Worm (Caenorhabditis elegans) whole organism, young adult: ENCODE data around the gene gcy-19.

Experiments used
- B0261.1 ChIP-seq: sonication (generic microtip); optimal IDR thresholded peaks from 2 replicates; lab custom pipeline; 2016; ENCODE audit warnings: mild to moderate bottlenecking, missing genetic modification characterization, moderate library complexity, missing compliant biosample characterization
- D2030.7 ChIP-seq: fragments of 200-800 bp; sonication (Bioruptor generic); IDR thresholded peaks from 2 replicates; pipeline ENCODE4 v1.3.6; 2022; ENCODE audit warnings: missing genetic modification reagents, missing genetic modification characterization, missing compliant biosample characterization
- F22D6.2 ChIP-seq: sonication (generic microtip); optimal IDR thresholded peaks from 2 replicates; lab custom pipeline; 2016; ENCODE audit warnings: mild to moderate bottlenecking, missing genetic modification characterization, missing compliant biosample characterization
- K11D2.4 ChIP-seq: fragments of 200-800 bp; sonication (Bioruptor generic); IDR thresholded peaks from 2 replicates; pipeline ENCODE4 v1.3.6; 2022; ENCODE audit warnings: missing genetic modification reagents, missing genetic modification characterization, missing compliant biosample characterization
- T26A5.8 ChIP-seq: sonication (generic microtip); optimal IDR thresholded peaks from 2 replicates; lab custom pipeline; 2016; ENCODE audit warnings: missing genetic modification characterization, missing compliant biosample characterization
- Y53G8AR.9 ChIP-seq: fragments of 200-800 bp; sonication (Bioruptor generic); conservative IDR thresholded peaks from 2 replicates; pipeline ENCODE4 v1.3.6; 2022; ENCODE audit warnings: missing genetic modification reagents, missing genetic modification characterization, missing compliant biosample characterization
- aptf-2 ChIP-seq: fragments of 200-800 bp; sonication (Bioruptor generic); conservative IDR thresholded peaks from 2 replicates; pipeline ENCODE4 v1.3.6; 2022; ENCODE audit warnings: missing genetic modification reagents, missing genetic modification characterization, missing compliant biosample characterization
- aptf-3 ChIP-seq: fragments of 200-800 bp; sonication (Bioruptor generic); IDR thresholded peaks from 2 replicates; pipeline ENCODE4 v1.3.6; 2022; ENCODE audit warnings: missing genetic modification characterization, missing compliant biosample characterization
- attf-6 ChIP-seq: fragments of 200-800 bp; sonication (Bioruptor generic); IDR thresholded peaks from 2 replicates; pipeline ENCODE4 v1.3.6; 2022; ENCODE audit warnings: missing genetic modification reagents, missing genetic modification characterization, missing compliant biosample characterization
- ccch-3 ChIP-seq: fragments of 200-800 bp; sonication (Bioruptor generic); optimal IDR thresholded peaks from 2 replicates; lab custom pipeline; 2018; ENCODE audit warnings: mild to moderate bottlenecking, missing genetic modification characterization, missing compliant biosample characterization
- cebp-2 ChIP-seq: fragments of 200-800 bp; sonication (Bioruptor generic); IDR thresholded peaks from 2 replicates; pipeline ENCODE4 v1.3.6; 2022; ENCODE audit warnings: missing genetic modification characterization, missing compliant biosample characterization
- ceh-79 ChIP-seq: sonication (generic microtip); optimal IDR thresholded peaks from 2 replicates; lab custom pipeline; 2017; ENCODE audit warnings: mild to moderate bottlenecking, missing genetic modification characterization, missing compliant biosample characterization
- chd-7 ChIP-seq: sonication (generic microtip); optimal IDR thresholded peaks from 2 replicates; lab custom pipeline; 2016; ENCODE audit warnings: mild to moderate bottlenecking, missing genetic modification characterization, moderate library complexity, missing compliant biosample characterization
- efl-1 ChIP-seq: fragments of 150-350 bp; optimal IDR thresholded peaks from 2 replicates; lab custom pipeline; 2014; ENCODE audit warnings: missing biosample characterization, missing genetic modification reagents, missing genetic modification characterization
- egl-18 ChIP-seq: fragments of 200-800 bp; sonication (Bioruptor generic); IDR thresholded peaks from 2 replicates; pipeline ENCODE4 v1.3.6; 2022; ENCODE audit warnings: missing genetic modification reagents, missing genetic modification characterization, missing compliant biosample characterization
- egl-44 ChIP-seq: fragments of 200-800 bp; sonication (Bioruptor generic); IDR thresholded peaks from 2 replicates; pipeline ENCODE4 v1.3.6; 2022; ENCODE audit warnings: missing genetic modification reagents, missing genetic modification characterization, missing compliant biosample characterization
- ekl-4 ChIP-seq: fragments of 200-800 bp; sonication (Bioruptor generic); IDR thresholded peaks from 2 replicates; pipeline ENCODE4 v1.3.6; 2022; ENCODE audit warnings: missing genetic modification reagents, missing genetic modification characterization, missing compliant biosample characterization
- fkh-3 ChIP-seq: sonication (generic microtip); optimal IDR thresholded peaks from 2 replicates; lab custom pipeline; 2016; ENCODE audit warnings: mild to moderate bottlenecking, missing genetic modification characterization, missing compliant biosample characterization
- gei-17 ChIP-seq: fragments of 200-800 bp; sonication (Bioruptor generic); optimal IDR thresholded peaks from 2 replicates; lab custom pipeline; 2018; ENCODE audit warnings: mild to moderate bottlenecking, missing genetic modification characterization, missing compliant biosample characterization
- hlh-12 ChIP-seq: sonication (generic microtip); optimal IDR thresholded peaks from 2 replicates; lab custom pipeline; 2016; ENCODE audit warnings: missing genetic modification characterization, missing compliant biosample characterization
- hlh-26 ChIP-seq: fragments of 200-800 bp; sonication (Bioruptor generic); conservative IDR thresholded peaks from 2 replicates; pipeline ENCODE4 v1.3.6; 2022; ENCODE audit warnings: missing genetic modification reagents, missing genetic modification characterization, missing compliant biosample characterization
- lag-1 ChIP-seq: fragments of 200-800 bp; sonication (Bioruptor generic); IDR thresholded peaks from 2 replicates; pipeline ENCODE4 v1.3.6; 2022; ENCODE audit warnings: missing genetic modification reagents, missing genetic modification characterization, missing compliant biosample characterization
- let-526 ChIP-seq: fragments of 200-800 bp; sonication (Bioruptor generic); IDR thresholded peaks from 2 replicates; pipeline ENCODE4 v1.3.6; 2022; ENCODE audit warnings: missing genetic modification reagents, missing genetic modification characterization, missing compliant biosample characterization
- let-607 ChIP-seq, 2 experiments: fragments of 200-800 bp in 1 of 2; sonication (Bioruptor generic) in 1 of 2; sonication (generic microtip) in 1 of 2; optimal IDR thresholded peaks; 2 replicates each; lab custom pipeline; 2016 to 2018; ENCODE audit warnings: mild to moderate bottlenecking in 2 of 2, missing compliant biosample characterization in 2 of 2, missing genetic modification characterization in 2 of 2, moderate library complexity in 2 of 2, missing genotype in 1 of 2
- lin-35 ChIP-seq, 3 experiments: fragments of 150-350 bp in 2 of 3; sonication (generic microtip) in 1 of 3; optimal IDR thresholded peaks; 2 replicates each; lab custom pipeline; 2014 to 2018; ENCODE audit warnings: missing biosample characterization in 3 of 3, missing genetic modification characterization in 3 of 3, missing genetic modification reagents in 3 of 3
- madf-6 ChIP-seq: fragments of 200-800 bp; sonication (Bioruptor generic); IDR thresholded peaks from 2 replicates; pipeline ENCODE4 v1.3.6; 2022; ENCODE audit warnings: missing genetic modification reagents, missing genetic modification characterization, missing compliant biosample characterization
- mel-28 ChIP-seq: sonication (generic microtip); optimal IDR thresholded peaks from 2 replicates; lab custom pipeline; 2016; ENCODE audit warnings: borderline replicate concordance, mild to moderate bottlenecking, missing genetic modification characterization, missing compliant biosample characterization
- mxl-1 ChIP-seq: sonication (generic microtip); optimal IDR thresholded peaks from 2 replicates; lab custom pipeline; 2016; ENCODE audit warnings: missing genetic modification characterization, missing compliant biosample characterization
- nfyb-1 ChIP-seq: fragments of 200-800 bp; sonication (Bioruptor generic); IDR thresholded peaks from 2 replicates; pipeline ENCODE4 v1.3.6; 2022; ENCODE audit warnings: missing genetic modification reagents, missing genetic modification characterization, missing compliant biosample characterization
- nhr-120 ChIP-seq: fragments of 200-800 bp; sonication (Bioruptor generic); IDR thresholded peaks from 2 replicates; pipeline ENCODE4 v1.3.6; 2022; ENCODE audit warnings: missing genetic modification characterization, missing compliant biosample characterization
- nhr-179 ChIP-seq: sonication (generic microtip); optimal IDR thresholded peaks from 2 replicates; lab custom pipeline; 2016; ENCODE audit warnings: mild to moderate bottlenecking, missing genetic modification characterization, missing compliant biosample characterization
- nhr-27 ChIP-seq: fragments of 200-800 bp; sonication (Bioruptor generic); optimal IDR thresholded peaks from 2 replicates; lab custom pipeline; 2018; ENCODE audit warnings: mild to moderate bottlenecking, missing genetic modification characterization, moderate library complexity, missing compliant biosample characterization
- nhr-80 ChIP-seq: sonication (generic microtip); optimal IDR thresholded peaks from 2 replicates; lab custom pipeline; 2016; ENCODE audit warnings: missing genetic modification characterization, missing compliant biosample characterization
- nhr-90 ChIP-seq: sonication (generic microtip); optimal IDR thresholded peaks from 2 replicates; lab custom pipeline; 2016; ENCODE audit warnings: missing genotype, mild to moderate bottlenecking, missing genetic modification characterization, missing compliant biosample characterization
- rec-8 ChIP-seq, 2 experiments: sonication (generic microtip); optimal IDR thresholded peaks; 2 replicates each; lab custom pipeline; 2016; ENCODE audit warnings: mild to moderate bottlenecking in 2 of 2, missing genetic modification characterization in 2 of 2, missing genetic modification reagents in 2 of 2, missing genotype in 2 of 2, missing biosample characterization in 1 of 2, missing compliant biosample characterization in 1 of 2, moderate library complexity in 1 of 2
- sdz-38 ChIP-seq: sonication (generic microtip); optimal IDR thresholded peaks from 2 replicates; lab custom pipeline; 2016; ENCODE audit warnings: missing genotype, missing genetic modification characterization, missing compliant biosample characterization
- snpc-1.1 ChIP-seq: sonication (generic microtip); optimal IDR thresholded peaks from 2 replicates; lab custom pipeline; 2017; ENCODE audit warnings: missing genetic modification characterization, mild to moderate bottlenecking, missing compliant biosample characterization, antibody characterized with exemption, moderate library complexity, missing genotype, missing genetic modification reagents; ENCODE audit not compliant: insufficient read depth
- somi-1 ChIP-seq: fragments of 200-800 bp; sonication (Bioruptor generic); optimal IDR thresholded peaks from 2 replicates; lab custom pipeline; 2018; ENCODE audit warnings: mild to moderate bottlenecking, missing genetic modification characterization, missing compliant biosample characterization
- tlf-1 ChIP-seq: fragments of 200-800 bp; sonication (Bioruptor generic); optimal IDR thresholded peaks from 2 replicates; lab custom pipeline; 2018; ENCODE audit warnings: mild to moderate bottlenecking, missing genetic modification characterization, missing compliant biosample characterization
- zfh-2 ChIP-seq: fragments of 200-800 bp; sonication (Bioruptor generic); conservative IDR thresholded peaks from 2 replicates; pipeline ENCODE4 v1.3.6; 2022; ENCODE audit warnings: missing genetic modification reagents, missing genetic modification characterization, missing compliant biosample characterization
- zim-3 ChIP-seq: sonication (generic microtip); optimal IDR thresholded peaks from 2 replicates; lab custom pipeline; 2017; ENCODE audit warnings: mild to moderate bottlenecking, missing genetic modification characterization, moderate library complexity, missing compliant biosample characterization
- ztf-18 ChIP-seq: sonication (generic microtip); optimal IDR thresholded peaks from 2 replicates; lab custom pipeline; 2016; ENCODE audit warnings: missing genotype, mild to moderate bottlenecking, missing genetic modification characterization, missing compliant biosample characterization

Gene gcy-19

DNA sequence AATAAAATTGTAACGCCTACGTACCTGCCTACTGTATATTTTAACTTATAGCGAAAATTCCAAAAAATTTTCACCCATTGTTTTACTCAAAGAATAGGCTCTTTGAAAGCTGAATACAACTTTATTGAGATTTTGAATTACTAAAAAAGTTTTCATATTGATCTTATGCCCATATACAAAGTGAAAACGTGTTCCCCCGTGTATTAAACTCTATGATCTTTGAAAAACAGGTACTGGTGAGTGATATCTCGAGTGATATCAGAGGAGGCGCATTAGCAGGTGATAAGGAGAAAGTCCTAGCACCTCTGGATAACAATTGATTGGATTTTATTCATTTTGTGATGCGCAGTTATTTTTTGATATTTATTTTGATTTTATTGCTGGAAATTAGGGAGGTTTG is 18.9 kb downstream of the gcy-19 start, which contains the start of gene C17F4.3:
Gene C17F4.3, plus strand, starts transcription at position 301 of the 400 bp plus-strand sequence.
- TF ChIP-seq ccch-3 (GFP tag; lab: Kevin White, UChicago) (no peak), hlh-12 (tag; lab: Kevin White, UChicago) (no peak), zim-3 (no peak), fkh-3 (tag; lab: Kevin White, UChicago) (no peak)
- TF ChIP-seq, all 124 proteins: peak for 0

DNA sequence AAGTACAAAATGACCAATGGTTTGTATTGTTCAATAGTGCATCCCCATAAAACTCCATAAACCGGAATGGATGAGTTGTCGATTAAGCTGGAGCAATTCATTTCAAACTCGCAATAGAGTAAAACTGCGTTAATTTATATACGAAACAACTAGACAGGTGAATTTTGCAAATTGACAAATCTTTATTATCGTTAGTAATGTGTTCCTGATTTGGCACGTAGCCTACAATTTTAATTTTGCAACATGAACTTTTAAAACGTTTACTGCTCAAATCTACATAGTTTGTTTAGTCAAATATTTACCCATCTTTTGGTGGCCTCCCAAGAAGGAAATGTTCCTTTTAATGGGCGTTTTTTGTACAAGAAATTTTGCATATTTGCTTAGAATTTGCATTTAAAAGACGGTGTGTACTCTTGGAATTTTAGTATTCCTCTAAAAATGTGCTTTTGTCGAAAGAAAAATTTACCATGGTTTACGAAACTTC is 22.1 kb downstream of the gcy-19 start, which contains the start of the genes srz-67 and C17F4.11:
Gene srz-67, minus strand, starts transcription at position 101 of the 484 bp plus-strand sequence.
Gene C17F4.11, plus strand, starts transcription at position 434 of the 484 bp plus-strand sequence.
- TF ChIP-seq nhr-27 (no peak), attf-6 (no peak), lag-1 (no peak), K11D2.4 (GFP tag; lab: Robert Waterston, UW) (no peak), somi-1 (GFP tag; lab: Kevin White, UChicago) (no peak), nhr-120 (GFP tag; lab: Robert Waterston, UW) (no peak), cebp-2 (GFP tag; lab: Robert Waterston, UW) (no peak)

DNA sequence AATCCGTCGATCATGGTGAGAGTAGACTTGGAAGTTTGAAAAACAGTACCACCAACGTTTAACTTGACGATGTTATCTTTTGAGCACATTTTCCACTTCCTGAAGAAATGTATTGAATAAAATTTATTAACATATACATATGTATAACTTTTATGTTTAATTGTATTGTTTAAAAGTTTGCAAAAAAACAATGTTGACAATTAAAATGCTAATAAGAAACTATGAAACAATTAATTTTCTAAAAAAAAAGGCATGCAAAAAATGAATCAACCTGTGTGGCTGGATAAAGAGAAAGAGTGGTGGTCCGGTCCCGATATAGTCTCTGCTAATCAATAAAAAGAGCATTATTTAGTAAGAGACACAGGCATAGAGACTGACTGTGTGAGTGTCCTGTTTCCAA is 24.4 kb downstream of the gcy-19 start, which contains the start of gene C17F4.8:
Gene C17F4.8, minus strand, starts transcription at position 101 of the 400 bp plus-strand sequence.
- TF ChIP-seq ceh-79 (tag; lab: Kevin White, UChicago) = no peak
- TF ChIP-seq nfyb-1 (GFP tag; lab: Robert Waterston, UW) = no peak
- TF ChIP-seq aptf-3 (GFP tag; lab: Robert Waterston, UW) = no peak
- TF ChIP-seq B0261.1 (tag; lab: Kevin White, UChicago) = no peak
- TF ChIP-seq snpc-1.1 (tag; lab: Kevin White, UChicago) = no peak
- no peak for TF ChIP-seq mxl-1 (tag; lab: Kevin White, UChicago)
- TF ChIP-seq ekl-4 = no peak
- TF ChIP-seq nhr-90 = no peak
- TF ChIP-seq nhr-80 (tag; lab: Kevin White, UChicago) = no peak
- no peak for TF ChIP-seq F22D6.2
- TF ChIP-seq chd-7 = no peak

DNA sequence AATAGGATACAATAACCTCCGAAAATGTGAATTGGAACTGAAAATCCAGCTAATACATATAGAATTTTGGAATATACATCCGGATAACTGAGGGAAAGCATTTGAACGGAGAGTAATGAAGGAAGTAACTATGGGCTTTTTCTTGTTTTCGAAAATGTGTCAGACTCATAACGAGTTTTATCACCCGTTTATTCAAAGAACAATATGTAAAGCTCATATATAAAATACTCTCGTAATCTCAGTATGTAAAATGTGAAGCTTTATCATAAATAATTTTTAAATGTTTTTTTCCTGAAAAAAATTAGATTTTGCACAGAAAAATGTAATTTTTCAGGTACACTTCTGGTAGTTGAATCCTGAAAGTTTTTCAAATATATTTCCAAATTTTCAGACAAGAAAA is 28.7 kb downstream of the gcy-19 start, which contains the start of gene srh-297:
Gene srh-297, minus strand, starts transcription at position 101 of the 400 bp plus-strand sequence.
- TF ChIP-seq madf-6 (no peak), let-607 (tag; optimal IDR thresholded peaks at IDR 0.05; lab: Kevin White, UChicago) (no peak), ekl-4 (no peak), rec-8 (tag; optimal IDR thresholded peaks at IDR 0.05; lab: Kevin White, UChicago) (no peak), hlh-26 (GFP tag; lab: Robert Waterston, UW) (no peak), ztf-18 (tag; lab: Kevin White, UChicago) (no peak), zfh-2 (GFP tag; lab: Robert Waterston, UW) (no peak), egl-44 (GFP tag; lab: Robert Waterston, UW) (no peak), chd-7 (no peak)

DNA sequence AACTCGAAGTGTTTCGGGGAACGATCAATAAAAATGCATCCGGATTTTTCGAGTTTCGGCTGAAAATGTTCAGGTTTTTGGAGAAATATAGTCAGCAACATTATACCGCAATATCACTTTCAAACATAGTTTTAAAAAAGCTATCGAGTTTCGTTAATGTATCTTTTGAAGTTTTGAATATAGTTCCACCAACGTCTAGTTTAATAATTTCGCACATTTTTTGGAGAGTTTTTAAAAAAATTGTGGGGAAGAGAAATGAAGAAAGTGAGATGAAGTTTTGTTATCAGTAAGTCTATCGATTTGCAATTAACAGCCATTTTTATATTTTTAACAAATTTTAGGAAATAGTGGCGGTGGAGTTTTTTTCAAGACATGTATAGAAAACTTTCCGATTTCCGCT is 33.4 kb downstream of the gcy-19 start, which contains the start of gene ZC239.17:
Gene ZC239.17, minus strand, starts transcription at position 101 of the 400 bp plus-strand sequence.
- TF ChIP-seq lin-35 (GFP tag; optimal IDR thresholded peaks at IDR 0.05; lab: Kevin White, UChicago) (no peak), let-526 (GFP tag; lab: Robert Waterston, UW) (no peak), nhr-179 (tag; lab: Kevin White, UChicago) (no peak), sdz-38 (tag; lab: Kevin White, UChicago) (no peak), nhr-27 (no peak), T26A5.8 (tag; lab: Kevin White, UChicago) (no peak), gei-17 (no peak), mel-28 (tag; lab: Kevin White, UChicago) (no peak), tlf-1 (GFP tag; lab: Kevin White, UChicago) (no peak), efl-1 (GFP tag; lab: Kevin White, UChicago) (no peak), egl-18 (GFP tag; lab: Robert Waterston, UW) (no peak), lag-1 (no peak), snpc-1.1 (tag; lab: Kevin White, UChicago) (no peak), aptf-2 (no peak), D2030.7 (GFP tag; lab: Robert Waterston, UW) (no peak), ccch-3 (GFP tag; lab: Kevin White, UChicago) (no peak), ztf-18 (tag; lab: Kevin White, UChicago) (no peak), Y53G8AR.9 (GFP tag; lab: Robert Waterston, UW) (no peak)
